Fruit fly (Drosophila melanogaster) whole organism, embryonic: ENCODE results near the gene CG8851.

ENCODE experiments used
- Bdp1 ChIP-seq: fragments of 200-800 bp; sonication (Bioruptor generic); optimal IDR thresholded peaks from 3 replicates; lab custom pipeline; 2016; ENCODE audit warnings: missing biosample characterization, missing genetic modification characterization
- C15 ChIP-seq: fragments of 200-800 bp; sonication (Bioruptor generic); IDR thresholded peaks from 3 replicates; pipeline ENCODE4 v1.3.6; 2022; ENCODE audit warnings: missing biosample characterization, missing genetic modification characterization
- CG10366 ChIP-seq: fragments of 200-800 bp; sonication (Bioruptor generic); IDR thresholded peaks from 2 replicates; pipeline ENCODE4 v1.3.6; 2022; ENCODE audit warnings: missing biosample characterization, missing genetic modification characterization
- CG10431 ChIP-seq: fragments of 200-800 bp; sonication (Bioruptor generic); optimal IDR thresholded peaks from 3 replicates; lab custom pipeline; 2018; ENCODE audit warnings: missing biosample characterization, mild to moderate bottlenecking, missing genetic modification characterization
- CG10565 ChIP-seq: fragments of 200-800 bp; sonication (Bioruptor generic); optimal IDR thresholded peaks from 3 replicates; lab custom pipeline; 2016; ENCODE audit warnings: missing biosample characterization, mild to moderate bottlenecking, missing genetic modification characterization
- CG10979 ChIP-seq: fragments of 200-800 bp; sonication (Bioruptor generic); optimal IDR thresholded peaks from 2 replicates; lab custom pipeline; 2018; ENCODE audit warnings: missing biosample characterization, mild to moderate bottlenecking, missing genetic modification characterization, moderate library complexity
- CG11456 ChIP-seq: fragments of 200-800 bp; sonication (Bioruptor generic); IDR thresholded peaks from 3 replicates; pipeline ENCODE4 v1.3.6; 2022; ENCODE audit warnings: missing biosample characterization, missing genetic modification characterization
- CG12155 ChIP-seq: fragments of 200-800 bp; sonication (Bioruptor generic); optimal IDR thresholded peaks from 3 replicates; lab custom pipeline; 2016; ENCODE audit warnings: missing biosample characterization, missing genetic modification characterization
- CG12236 ChIP-seq: fragments of 200-800 bp; sonication (Bioruptor generic); optimal IDR thresholded peaks from 2 replicates; lab custom pipeline; 2016; ENCODE audit warnings: missing biosample characterization, missing genetic modification characterization
- CG14014 ChIP-seq: fragments of 200-800 bp; sonication (Bioruptor generic); IDR thresholded peaks from 2 replicates; pipeline ENCODE4 v1.3.6; 2022; ENCODE audit warnings: missing biosample characterization, missing genetic modification characterization
- CG14050 ChIP-seq: fragments of 200-800 bp; sonication (Bioruptor generic); IDR thresholded peaks from 3 replicates; pipeline ENCODE4 v1.3.6; 2022; ENCODE audit warnings: missing biosample characterization, missing genetic modification characterization
- CG15479 ChIP-seq: fragments of 200-800 bp; sonication (Bioruptor generic); optimal IDR thresholded peaks from 3 replicates; lab custom pipeline; 2019; ENCODE audit warnings: missing biosample characterization, mild to moderate bottlenecking, missing genetic modification characterization, moderate library complexity
- CG1603 ChIP-seq: fragments of 200-800 bp; sonication (Bioruptor generic); optimal IDR thresholded peaks from 2 replicates; lab custom pipeline; 2019; ENCODE audit warnings: missing biosample characterization, mild to moderate bottlenecking, missing genetic modification characterization, moderate library complexity
- CG17568 ChIP-seq: fragments of 200-800 bp; sonication (Bioruptor generic); optimal IDR thresholded peaks from 2 replicates; lab custom pipeline; 2018; ENCODE audit warnings: missing biosample characterization, mild to moderate bottlenecking, missing genetic modification characterization, moderate library complexity
- CG1832 ChIP-seq: fragments of 200-800 bp; sonication (Bioruptor generic); optimal IDR thresholded peaks from 2 replicates; lab custom pipeline; 2017; ENCODE audit warnings: missing biosample characterization, mild to moderate bottlenecking, missing genetic modification characterization, inconsistent platforms
- CG2129 ChIP-seq: fragments of 200-800 bp; sonication (Bioruptor generic); IDR thresholded peaks from 2 replicates; pipeline ENCODE4 v1.3.6; 2022; ENCODE audit warnings: missing biosample characterization, missing genetic modification characterization; ENCODE audit not compliant: partially characterized antibody
- CG3281 ChIP-seq: fragments of 200-800 bp; sonication (Bioruptor generic); optimal IDR thresholded peaks from 3 replicates; lab custom pipeline; 2017; ENCODE audit warnings: missing biosample characterization, mild to moderate bottlenecking, missing genetic modification characterization
- CG3838 ChIP-seq: fragments of 200-800 bp; sonication (Bioruptor generic); optimal IDR thresholded peaks from 3 replicates; lab custom pipeline; 2016; ENCODE audit warnings: missing biosample characterization, missing genetic modification characterization
- CG4282 ChIP-seq: fragments of 200-800 bp; sonication (Bioruptor generic); optimal IDR thresholded peaks from 2 replicates; lab custom pipeline; 2016; ENCODE audit warnings: missing biosample characterization, missing genetic modification characterization
- CG4424 ChIP-seq: fragments of 200-800 bp; sonication (Bioruptor generic); optimal IDR thresholded peaks from 3 replicates; lab custom pipeline; 2016; ENCODE audit warnings: missing biosample characterization, missing genetic modification characterization
- CG4820 ChIP-seq: fragments of 200-800 bp; sonication (Bioruptor generic); optimal IDR thresholded peaks from 3 replicates; lab custom pipeline; 2016; ENCODE audit warnings: missing biosample characterization, missing genetic modification characterization
- CG4854 ChIP-seq: fragments of 200-800 bp; sonication (Bioruptor generic); optimal IDR thresholded peaks from 2 replicates; lab custom pipeline; 2016; ENCODE audit warnings: missing biosample characterization, missing genetic modification characterization, inconsistent platforms
- CG7372 ChIP-seq: fragments of 200-800 bp; sonication (Bioruptor generic); IDR thresholded peaks from 2 replicates; pipeline ENCODE4 v1.3.6; 2022; ENCODE audit warnings: missing biosample characterization, missing genetic modification characterization
- CG7745 ChIP-seq: fragments of 200-800 bp; sonication (Bioruptor generic); optimal IDR thresholded peaks from 2 replicates; lab custom pipeline; 2018; ENCODE audit warnings: missing biosample characterization, mild to moderate bottlenecking, missing genetic modification characterization, moderate library complexity
- CG7839 ChIP-seq: fragments of 200-800 bp; sonication (Bioruptor generic); optimal IDR thresholded peaks from 3 replicates; lab custom pipeline; 2018; ENCODE audit warnings: missing biosample characterization, mild to moderate bottlenecking, missing genetic modification characterization, moderate library complexity
- Chrac-16 ChIP-seq: fragments of 200-800 bp; sonication (Bioruptor generic); optimal IDR thresholded peaks from 3 replicates; lab custom pipeline; 2016; ENCODE audit warnings: missing biosample characterization, missing genetic modification characterization
- H2.0 ChIP-seq: fragments of 200-800 bp; sonication (Bioruptor generic); IDR thresholded peaks from 2 replicates; pipeline ENCODE4 v1.3.6; 2022; ENCODE audit warnings: missing biosample characterization, missing genetic modification characterization
- Jarid2 ChIP-seq: fragments of 200-800 bp; sonication (Bioruptor generic); optimal IDR thresholded peaks from 3 replicates; lab custom pipeline; 2017; ENCODE audit warnings: mild to moderate bottlenecking, missing biosample characterization, missing genetic modification reagents, missing genetic modification characterization
- MTF-1 ChIP-seq: fragments of 200-800 bp; sonication (Bioruptor generic); optimal IDR thresholded peaks from 2 replicates; lab custom pipeline; 2018; ENCODE audit warnings: missing biosample characterization, mild to moderate bottlenecking, missing genetic modification characterization, borderline replicate concordance
- Pdp1 ChIP-seq, 2 experiments: fragments of 200-800 bp; sonication (Bioruptor generic); optimal IDR thresholded peaks; 3 replicates each; lab custom pipeline; 2016; ENCODE audit warnings: missing biosample characterization in 2 of 2, missing genetic modification characterization in 2 of 2, mild to moderate bottlenecking in 1 of 2, moderate library complexity in 1 of 2
- Taf1 ChIP-seq: fragments of 200-800 bp; sonication (Bioruptor generic); IDR thresholded peaks from 2 replicates; pipeline ENCODE4 v1.3.6; 2022; ENCODE audit warnings: missing biosample characterization, missing genetic modification characterization
- YL-1 ChIP-seq: fragments of 200-800 bp; sonication (Bioruptor generic); optimal IDR thresholded peaks from 3 replicates; lab custom pipeline; 2017; ENCODE audit warnings: missing biosample characterization, mild to moderate bottlenecking, missing genetic modification characterization
- ac ChIP-seq: fragments of 200-800 bp; sonication (Bioruptor generic); optimal IDR thresholded peaks from 3 replicates; lab custom pipeline; 2017; ENCODE audit warnings: missing biosample characterization, mild to moderate bottlenecking, missing genetic modification characterization
- br ChIP-seq: fragments of >200 bp; optimal IDR thresholded peaks from 2 replicates; lab custom pipeline; 2017
- dm ChIP-seq: fragments of 200-800 bp; sonication (Bioruptor generic); optimal IDR thresholded peaks from 3 replicates; lab custom pipeline; 2016; ENCODE audit warnings: missing biosample characterization, missing genetic modification characterization
- dpn ChIP-seq, 2 experiments: fragments of 200-800 bp; sonication (Bioruptor generic); optimal IDR thresholded peaks; 3 replicates each; lab custom pipeline; 2016; ENCODE audit warnings: missing biosample characterization in 2 of 2, missing genetic modification characterization in 2 of 2
- exex ChIP-seq: fragments of 200-800 bp; sonication (Bioruptor generic); optimal IDR thresholded peaks from 4 replicates; lab custom pipeline; 2018; ENCODE audit warnings: missing biosample characterization, mild to moderate bottlenecking, missing genetic modification characterization, moderate library complexity
- gro ChIP-seq: fragments of 200-800 bp; sonication (Bioruptor generic); optimal IDR thresholded peaks from 2 replicates; lab custom pipeline; 2016; ENCODE audit warnings: missing biosample characterization, missing genetic modification characterization
- hbn ChIP-seq: fragments of 200-800 bp; sonication (Bioruptor generic); IDR thresholded peaks from 2 replicates; pipeline ENCODE4 v1.3.6; 2022; ENCODE audit warnings: missing biosample characterization, missing genetic modification characterization; ENCODE audit not compliant: partially characterized antibody
- jigr1 ChIP-seq: fragments of 200-800 bp; sonication (Bioruptor generic); IDR thresholded peaks from 3 replicates; pipeline ENCODE4 v1.3.6; 2022; ENCODE audit warnings: missing biosample characterization, missing genetic modification characterization
- ken ChIP-seq: fragments of 200-800 bp; sonication (Bioruptor generic); IDR thresholded peaks from 3 replicates; pipeline ENCODE4 v1.3.6; 2022; ENCODE audit warnings: missing biosample characterization, missing genetic modification characterization
- nerfin-2 ChIP-seq: fragments of 200-800 bp; sonication (Bioruptor generic); IDR thresholded peaks from 2 replicates; pipeline ENCODE4 v1.3.6; 2022; ENCODE audit warnings: missing biosample characterization, missing genetic modification characterization; ENCODE audit not compliant: partially characterized antibody
- phol ChIP-seq: fragments of 200-800 bp; sonication (Bioruptor generic); optimal IDR thresholded peaks from 3 replicates; lab custom pipeline; 2018; ENCODE audit warnings: missing biosample characterization, mild to moderate bottlenecking, missing genetic modification characterization, moderate library complexity
- sim ChIP-seq: fragments of 200-800 bp; sonication (Bioruptor generic); IDR thresholded peaks from 2 replicates; pipeline ENCODE4 v1.3.6; 2022; ENCODE audit warnings: missing biosample characterization, missing genetic modification characterization
- slp2 ChIP-seq: fragments of 200-800 bp; sonication (Bioruptor generic); optimal IDR thresholded peaks from 2 replicates; lab custom pipeline; 2016; ENCODE audit warnings: missing biosample characterization, missing genetic modification characterization
- so ChIP-seq: fragments of 200-800 bp; sonication (Bioruptor generic); IDR thresholded peaks from 3 replicates; pipeline ENCODE4 v1.3.6; 2022; ENCODE audit warnings: missing biosample characterization, missing genetic modification characterization
- stwl ChIP-seq: fragments of 200-800 bp; sonication (Bioruptor generic); optimal IDR thresholded peaks from 3 replicates; lab custom pipeline; 2018; ENCODE audit warnings: missing biosample characterization, mild to moderate bottlenecking, missing genetic modification characterization, moderate library complexity
- trem ChIP-seq: fragments of 200-800 bp; optimal IDR thresholded peaks from 3 replicates; lab custom pipeline; 2019; ENCODE audit warnings: missing biosample characterization, mild to moderate bottlenecking, missing genetic modification characterization, moderate library complexity
- yki ChIP-seq: fragments of >200 bp; optimal IDR thresholded peaks from 3 replicates; lab custom pipeline; 2018
- zfh2 ChIP-seq: fragments of 200-800 bp; sonication (Bioruptor generic); optimal IDR thresholded peaks from 2 replicates; lab custom pipeline; 2016; ENCODE audit warnings: missing biosample characterization, missing genetic modification characterization

The CG8851 gene

DNA sequence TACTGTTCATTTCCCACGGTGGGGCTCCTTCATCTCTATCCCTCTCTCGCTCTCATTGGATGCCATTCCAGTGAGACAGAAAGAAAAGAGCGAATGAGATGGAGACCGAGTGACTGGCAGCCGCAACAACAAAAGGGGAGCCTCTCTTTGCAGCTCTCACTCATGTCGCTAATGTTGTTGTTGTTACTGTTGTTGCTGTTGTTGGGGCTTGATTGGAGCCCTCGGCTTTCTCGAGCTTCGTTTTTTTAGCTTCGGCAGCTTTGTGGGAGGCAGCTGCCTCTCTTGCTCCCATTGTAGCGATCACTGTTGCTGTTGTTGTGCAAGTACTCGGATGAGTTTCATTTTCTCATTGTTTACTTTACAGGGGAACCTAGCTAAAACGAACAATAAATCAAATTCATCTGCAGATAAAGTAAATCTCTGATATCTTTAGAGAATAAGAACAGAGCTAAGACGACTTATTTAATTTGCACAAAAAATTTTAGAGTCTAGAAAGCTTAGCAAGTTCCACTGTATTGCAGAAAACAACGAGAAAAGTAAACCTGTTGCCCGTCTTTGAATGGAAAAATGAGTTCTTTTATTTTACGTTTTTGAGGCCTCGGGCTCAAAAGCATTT, 14.9 kb downstream of the CG8851 start (continued):
- TF ChIP-seq CG10979 (tag; lab: Kevin White, UChicago) (peak; percentile 68), CG14014 (GFP tag; lab: Robert Waterston, UW) (no peak; the same call in 1 of the 2 replicates), CG3838 (GFP tag; lab: Kevin White, UChicago) (no peak), exex (tag; lab: Kevin White, UChicago) (no peak), nerfin-2 (GFP tag; lab: Robert Waterston, UW) (no peak), C15 (GFP tag; lab: Robert Waterston, UW) (no peak), Taf1 (GFP tag; lab: Robert Waterston, UW) (no peak), Bdp1 (GFP tag; lab: Kevin White, UChicago) (no peak), hbn (GFP tag; lab: Robert Waterston, UW) (no peak), ac (GFP tag; lab: Kevin White, UChicago) (no peak), gro (GFP tag; lab: Kevin White, UChicago) (peak; percentile 28), Pdp1 (GFP tag; optimal IDR thresholded peaks at IDR 0.05; lab: Kevin White, UChicago) (peak; percentile 44 to 51), br (lab: Kevin White, UChicago) (no peak), CG3281 (GFP tag; lab: Kevin White, UChicago) (peak; percentile 27), CG4424 (peak; percentile 48), phol (tag; lab: Kevin White, UChicago) (peak; percentile 64), CG1832 (peak; percentile 56), CG15479 (GFP tag; lab: Kevin White, UChicago) (no peak), CG10366 (GFP tag; lab: Robert Waterston, UW) (peak; percentile 57), CG4820 (peak; percentile 19), so (GFP tag; lab: Robert Waterston, UW) (no peak; the same call in 2 of the 3 replicates), CG7839 (peak; percentile 70), CG10431 (GFP tag; lab: Kevin White, UChicago) (no peak), jigr1 (no peak), ken (peak; percentile 60; the same call in 1 of the 3 replicates), dpn (GFP tag; optimal IDR thresholded peaks at IDR 0.05; lab: Kevin White, UChicago) (peak; percentile 53 to 55), CG17568 (GFP tag; lab: Kevin White, UChicago) (peak; percentile 13), Jarid2 (no peak), CG14050 (peak; percentile 28; the same call in 1 of the 3 replicates), CG1603 (peak; percentile 49), CG10565 (GFP tag; lab: Kevin White, UChicago) (no peak), stwl (tag; lab: Kevin White, UChicago) (no peak), YL-1 (GFP tag; lab: Kevin White, UChicago) (no peak), H2.0 (GFP tag; lab: Robert Waterston, UW) (peak; percentile 58; the same call in 1 of the 2 replicates), MTF-1 (GFP tag; lab: Kevin White, UChicago) (no peak), yki (lab: Kevin White, UChicago) (peak; percentile 22), slp2 (GFP tag; lab: Kevin White, UChicago) (peak; percentile 43), zfh2 (GFP tag; lab: Kevin White, UChicago) (no peak), trem (tag; lab: Kevin White, UChicago) (peak; percentile 13), CG12236 (GFP tag; lab: Kevin White, UChicago) (peak; percentile 39), CG7372 (no peak), CG7745 (tag; lab: Kevin White, UChicago) (no peak), CG4282 (GFP tag; lab: Kevin White, UChicago) (no peak), CG11456 (GFP tag; lab: Robert Waterston, UW) (peak; percentile 11; the same call in 1 of the 3 replicates), CG4854 (GFP tag; lab: Kevin White, UChicago) (no peak), CG2129 (GFP tag; lab: Robert Waterston, UW) (no peak), Chrac-16 (GFP tag; lab: Kevin White, UChicago) (peak; percentile 50), CG12155 (GFP tag; lab: Kevin White, UChicago) (peak; percentile 40), sim (0 out of 2 replicates have a peak, but pooled peaks have one; percentile 10), dm (GFP tag; lab: Kevin White, UChicago) (no peak)
